Fruit fly (Drosophila melanogaster) whole organism, prepupa: ENCODE data around the gene Rab23.

Experiments
- Blimp-1 ChIP-seq: fragments of 200-800 bp; sonication (Bioruptor generic); optimal IDR thresholded peaks from 3 replicates; lab custom pipeline; 2017; ENCODE audit warnings: missing biosample characterization, missing genetic modification characterization, mild to moderate bottlenecking, moderate library complexity, missing genetic modification reagents
- CG10669 ChIP-seq: fragments of 200-800 bp; sonication (Bioruptor generic); optimal IDR thresholded peaks from 3 replicates; lab custom pipeline; 2018; ENCODE audit warnings: missing biosample characterization, mild to moderate bottlenecking, missing genetic modification characterization, moderate library complexity
- CG16779 ChIP-seq: fragments of 200-800 bp; sonication (Bioruptor generic); optimal IDR thresholded peaks from 3 replicates; lab custom pipeline; 2017; ENCODE audit warnings: missing biosample characterization, mild to moderate bottlenecking, missing genetic modification characterization
- CG3032 ChIP-seq: fragments of 200-800 bp; optimal IDR thresholded peaks from 2 replicates; lab custom pipeline; 2019; ENCODE audit warnings: missing biosample characterization, mild to moderate bottlenecking, missing genetic modification characterization, moderate library complexity
- CG31627 ChIP-seq: fragments of 200-800 bp; sonication (Bioruptor generic); optimal IDR thresholded peaks from 3 replicates; lab custom pipeline; 2016; ENCODE audit warnings: missing biosample characterization, missing genetic modification characterization
- CG32006 ChIP-seq: fragments of 200-800 bp; sonication (Bioruptor generic); optimal IDR thresholded peaks from 3 replicates; lab custom pipeline; 2017; ENCODE audit warnings: missing biosample characterization, mild to moderate bottlenecking, missing genetic modification characterization
- CG34406 ChIP-seq: fragments of 200-800 bp; sonication (Bioruptor generic); optimal IDR thresholded peaks from 3 replicates; lab custom pipeline; 2016; ENCODE audit warnings: missing biosample characterization, missing genetic modification characterization
- CG4318 ChIP-seq: fragments of 200-800 bp; sonication (Bioruptor generic); optimal IDR thresholded peaks from 3 replicates; lab custom pipeline; 2017; ENCODE audit warnings: missing biosample characterization, mild to moderate bottlenecking, missing genetic modification characterization
- CG6163 ChIP-seq: fragments of 200-800 bp; sonication (Bioruptor generic); IDR thresholded peaks from 3 replicates; pipeline ENCODE4 v1.3.6; 2022; ENCODE audit warnings: missing biosample characterization, missing genetic modification characterization
- CG6276 ChIP-seq: fragments of 200-800 bp; sonication (Bioruptor generic); optimal IDR thresholded peaks from 2 replicates; lab custom pipeline; 2017; ENCODE audit warnings: missing biosample characterization, mild to moderate bottlenecking, missing genetic modification characterization
- CG6792 ChIP-seq: fragments of 200-800 bp; sonication (Bioruptor generic); optimal IDR thresholded peaks from 3 replicates; lab custom pipeline; 2016; ENCODE audit warnings: missing biosample characterization, missing genetic modification characterization
- CG6808 ChIP-seq: fragments of 200-800 bp; sonication (Bioruptor generic); optimal IDR thresholded peaks from 3 replicates; lab custom pipeline; 2017; ENCODE audit warnings: missing biosample characterization, missing genetic modification characterization, mild to moderate bottlenecking, moderate library complexity, missing genetic modification reagents
- CG6854 ChIP-seq: fragments of 200-800 bp; sonication (Bioruptor generic); optimal IDR thresholded peaks from 2 replicates; lab custom pipeline; 2017; ENCODE audit warnings: missing biosample characterization, mild to moderate bottlenecking, missing genetic modification characterization
- CG7368 ChIP-seq: fragments of 200-800 bp; sonication (Bioruptor generic); optimal IDR thresholded peaks from 3 replicates; lab custom pipeline; 2016; ENCODE audit warnings: missing biosample characterization, missing genetic modification characterization
- CG8319 ChIP-seq: fragments of 200-800 bp; sonication (Bioruptor generic); optimal IDR thresholded peaks from 3 replicates; lab custom pipeline; 2016; ENCODE audit warnings: missing biosample characterization, missing genetic modification characterization
- CG9139 ChIP-seq: fragments of 200-800 bp; sonication (Bioruptor generic); optimal IDR thresholded peaks from 3 replicates; lab custom pipeline; 2017; ENCODE audit warnings: missing biosample characterization, mild to moderate bottlenecking, missing genetic modification characterization
- Eip75B ChIP-seq: fragments of 200-800 bp; sonication (Bioruptor generic); optimal IDR thresholded peaks from 3 replicates; lab custom pipeline; 2016; ENCODE audit warnings: missing biosample characterization, missing genetic modification characterization
- Eip78C ChIP-seq: fragments of 200-800 bp; sonication (Bioruptor generic); peaks from one replicate; lab custom pipeline; 2016; ENCODE audit warnings: missing biosample characterization, missing genetic modification characterization
- Eip93F ChIP-seq: fragments of 200-800 bp; sonication (Bioruptor generic); optimal IDR thresholded peaks from 2 replicates; lab custom pipeline; 2016; ENCODE audit warnings: missing biosample characterization, mild to moderate bottlenecking, missing genetic modification characterization
- Ets21C ChIP-seq: fragments of 200-800 bp; sonication (Bioruptor generic); optimal IDR thresholded peaks from 3 replicates; lab custom pipeline; 2016; ENCODE audit warnings: missing biosample characterization, missing genetic modification characterization
- Ets96B ChIP-seq: fragments of 200-800 bp; optimal IDR thresholded peaks from 2 replicates; lab custom pipeline; 2019; ENCODE audit warnings: missing biosample characterization, mild to moderate bottlenecking, missing genetic modification characterization, moderate library complexity
- Gug ChIP-seq: fragments of 200-800 bp; sonication (Bioruptor generic); IDR thresholded peaks from 2 replicates; pipeline ENCODE4 v1.3.6; 2022; ENCODE audit warnings: missing biosample characterization, missing genetic modification characterization
- Hr39 ChIP-seq: fragments of 200-800 bp; sonication (Bioruptor generic); optimal IDR thresholded peaks from 2 replicates; lab custom pipeline; 2016; ENCODE audit warnings: missing biosample characterization, missing genetic modification characterization
- Hr4 ChIP-seq: fragments of 200-800 bp; sonication (Bioruptor generic); optimal IDR thresholded peaks from 3 replicates; lab custom pipeline; 2016; ENCODE audit warnings: missing biosample characterization, missing genetic modification characterization
- Lpt ChIP-seq: fragments of 200-800 bp; sonication (Bioruptor generic); optimal IDR thresholded peaks from 3 replicates; lab custom pipeline; 2016; ENCODE audit warnings: missing biosample characterization, missing genetic modification characterization
- Met ChIP-seq: fragments of 200-800 bp; sonication (Bioruptor generic); optimal IDR thresholded peaks from 3 replicates; lab custom pipeline; 2016; ENCODE audit warnings: missing biosample characterization, missing genetic modification characterization
- Sox102F ChIP-seq: fragments of 200-800 bp; sonication (Bioruptor generic); optimal IDR thresholded peaks from 2 replicates; lab custom pipeline; 2016; ENCODE audit warnings: missing biosample characterization, mild to moderate bottlenecking, missing genetic modification characterization
- Sox14 ChIP-seq: fragments of 200-800 bp; sonication (Bioruptor generic); optimal IDR thresholded peaks from 3 replicates; lab custom pipeline; 2016; ENCODE audit warnings: missing biosample characterization, missing genetic modification characterization
- Sox15 ChIP-seq: fragments of 200-800 bp; sonication (Bioruptor generic); optimal IDR thresholded peaks from 3 replicates; lab custom pipeline; 2016; ENCODE audit warnings: missing biosample characterization, missing genetic modification characterization
- achi ChIP-seq: fragments of 200-800 bp; sonication (Bioruptor generic); optimal IDR thresholded peaks from 3 replicates; lab custom pipeline; 2016; ENCODE audit warnings: missing biosample characterization, missing genetic modification characterization
- cyc ChIP-seq: fragments of 200-800 bp; sonication (Bioruptor generic); optimal IDR thresholded peaks from 3 replicates; lab custom pipeline; 2016; ENCODE audit warnings: missing biosample characterization, missing genetic modification characterization
- dac ChIP-seq: fragments of 200-800 bp; sonication (Bioruptor generic); optimal IDR thresholded peaks from 2 replicates; lab custom pipeline; 2017; ENCODE audit warnings: missing biosample characterization, mild to moderate bottlenecking, missing genetic modification characterization
- dsx ChIP-seq: fragments of 200-800 bp; optimal IDR thresholded peaks from 3 replicates; lab custom pipeline; 2019; ENCODE audit warnings: missing biosample characterization, mild to moderate bottlenecking, missing genetic modification characterization, moderate library complexity; ENCODE audit not compliant: poor library complexity, severe bottlenecking
- esn ChIP-seq: fragments of 200-800 bp; sonication (Bioruptor generic); optimal IDR thresholded peaks from 2 replicates; lab custom pipeline; 2016; ENCODE audit warnings: missing biosample characterization, mild to moderate bottlenecking, missing genetic modification characterization, moderate library complexity
- fd59A ChIP-seq: fragments of 200-800 bp; sonication (Bioruptor generic); optimal IDR thresholded peaks from 2 replicates; lab custom pipeline; 2017; ENCODE audit warnings: missing biosample characterization, mild to moderate bottlenecking, missing genetic modification characterization, missing genetic modification reagents
- fkh ChIP-seq: fragments of 200-800 bp; sonication (Bioruptor generic); optimal IDR thresholded peaks from 3 replicates; lab custom pipeline; 2017; ENCODE audit warnings: missing biosample characterization, mild to moderate bottlenecking, missing genetic modification characterization, moderate library complexity
- pdm3 ChIP-seq: fragments of 200-800 bp; sonication (Bioruptor generic); optimal IDR thresholded peaks from 3 replicates; lab custom pipeline; 2016; ENCODE audit warnings: missing biosample characterization, missing genetic modification characterization
- ss ChIP-seq, 2 experiments: fragments of 200-800 bp; sonication (Bioruptor generic); optimal IDR thresholded peaks; 2 replicates in 1 of 2; 3 replicates in 1 of 2; lab custom pipeline; 2017 to 2018; ENCODE audit warnings: mild to moderate bottlenecking in 2 of 2, missing biosample characterization in 2 of 2, missing genetic modification characterization in 2 of 2, moderate library complexity in 1 of 2
- svp ChIP-seq: fragments of 200-800 bp; sonication (Bioruptor generic); peaks from one replicate; lab custom pipeline; 2016; ENCODE audit warnings: missing biosample characterization, missing genetic modification characterization
- vri ChIP-seq: fragments of 200-800 bp; sonication (Bioruptor generic); optimal IDR thresholded peaks from 3 replicates; lab custom pipeline; 2016; ENCODE audit warnings: missing biosample characterization, mild to moderate bottlenecking, missing genetic modification characterization

Gene Rab23

dm6 chr3R:5672658-5673217 is 12.5 kb downstream of the Rab23 start (continued):
- TF ChIP-seq CG6854 (GFP tag; lab: Kevin White, UChicago) (no peak), Blimp-1 (GFP tag; lab: Kevin White, UChicago) (no peak), Eip78C (GFP tag; lab: Kevin White, UChicago) (peak; percentile 88), CG6163 (GFP tag; lab: Robert Waterston, UW) (peak; percentile 60; the same call in 1 of the 3 replicates), svp (GFP tag; lab: Kevin White, UChicago) (no peak)

dm6 chr3R:5671795-5672657 is 13.2 kb downstream of the Rab23 start:
- TF ChIP-seq vri (GFP tag; lab: Kevin White, UChicago) (peak; percentile 55), svp (GFP tag; lab: Kevin White, UChicago) (peak; percentile 69), fd59A (GFP tag; lab: Kevin White, UChicago) (no peak)
- TF ChIP-seq, all 60 proteins: peak for 2

dm6 chr3R:5671265-5671663 is 14.0 kb downstream of the Rab23 start:
- TF ChIP-seq Blimp-1 (GFP tag; lab: Kevin White, UChicago) (peak; percentile 43), Gug (GFP tag; lab: Robert Waterston, UW) (no peak), CG7368 (no peak), svp (GFP tag; lab: Kevin White, UChicago) (peak; percentile 100), CG9139 (GFP tag; lab: Kevin White, UChicago) (no peak), Sox14 (GFP tag; lab: Kevin White, UChicago) (no peak), Met (no peak), CG4318 (no peak), esn (peak; percentile 18), CG32006 (GFP tag; lab: Kevin White, UChicago) (no peak), CG6276 (GFP tag; lab: Kevin White, UChicago) (no peak), Hr4 (GFP tag; lab: Kevin White, UChicago) (no peak), Eip75B (GFP tag; lab: Kevin White, UChicago) (peak; percentile 6), Lpt (GFP tag; lab: Kevin White, UChicago) (peak; percentile 26), achi (GFP tag; lab: Kevin White, UChicago) (no peak), dac (GFP tag; lab: Kevin White, UChicago) (no peak), CG31627 (GFP tag; lab: Kevin White, UChicago) (no peak), ss (GFP tag; optimal IDR thresholded peaks at IDR 0.05; lab: Kevin White, UChicago) (peak in 1 of 2 experiments; percentile 18), Sox102F (no peak)

- no peak for TF ChIP-seq fd59A (GFP tag; lab: Kevin White, UChicago)
- peak; percentile 27 for TF ChIP-seq fkh (GFP tag; lab: Kevin White, UChicago)
- peak; percentile 54 for TF ChIP-seq CG6808 (GFP tag; lab: Kevin White, UChicago)
- TF ChIP-seq Sox15, result no peak
- TF ChIP-seq CG32006 (GFP tag; lab: Kevin White, UChicago), result peak; percentile 3
- TF ChIP-seq Ets96B (tag; lab: Kevin White, UChicago), result peak; percentile 31
- TF ChIP-seq CG4318, result no peak
- TF ChIP-seq pdm3 (GFP tag; lab: Kevin White, UChicago), result peak; percentile 11
- TF ChIP-seq CG10669 (GFP tag; lab: Kevin White, UChicago), result peak; percentile 12
- TF ChIP-seq CG6792, result no peak
- no peak for TF ChIP-seq Ets21C (GFP tag; lab: Kevin White, UChicago)
- TF ChIP-seq CG3032 (tag; lab: Kevin White, UChicago), result no peak
- no peak for TF ChIP-seq CG34406 (GFP tag; lab: Kevin White, UChicago)
- TF ChIP-seq esn, result peak; percentile 41
- peak; percentile 13 for TF ChIP-seq vri (GFP tag; lab: Kevin White, UChicago)
- peak; percentile 25 for TF ChIP-seq CG16779 (tag; lab: Kevin White, UChicago)
- TF ChIP-seq CG31627 (GFP tag; lab: Kevin White, UChicago), result peak; percentile 2
- TF ChIP-seq CG6276 (GFP tag; lab: Kevin White, UChicago), result no peak
- TF ChIP-seq Eip75B (GFP tag; lab: Kevin White, UChicago), result peak; percentile 20
- TF ChIP-seq Hr4 (GFP tag; lab: Kevin White, UChicago), result peak; percentile 30
- TF ChIP-seq dsx (GFP tag; lab: Kevin White, UChicago), result peak; percentile 24
- TF ChIP-seq cyc, result peak; percentile 2
- TF ChIP-seq CG8319 (GFP tag; lab: Kevin White, UChicago), result no peak
- TF ChIP-seq CG6854 (GFP tag; lab: Kevin White, UChicago), result no peak
- no peak for TF ChIP-seq Hr39 (GFP tag; lab: Kevin White, UChicago)
- no peak for TF ChIP-seq Sox102F
- no peak for TF ChIP-seq Eip93F (GFP tag; lab: Kevin White, UChicago)
Observed at dm6 chr3R:5670660-5671264, 14.5 kb downstream of the Rab23 start.
